Worm (Caenorhabditis elegans): ENCODE data around the gene hgrs-1.

hgrs-1 gene

DNA sequence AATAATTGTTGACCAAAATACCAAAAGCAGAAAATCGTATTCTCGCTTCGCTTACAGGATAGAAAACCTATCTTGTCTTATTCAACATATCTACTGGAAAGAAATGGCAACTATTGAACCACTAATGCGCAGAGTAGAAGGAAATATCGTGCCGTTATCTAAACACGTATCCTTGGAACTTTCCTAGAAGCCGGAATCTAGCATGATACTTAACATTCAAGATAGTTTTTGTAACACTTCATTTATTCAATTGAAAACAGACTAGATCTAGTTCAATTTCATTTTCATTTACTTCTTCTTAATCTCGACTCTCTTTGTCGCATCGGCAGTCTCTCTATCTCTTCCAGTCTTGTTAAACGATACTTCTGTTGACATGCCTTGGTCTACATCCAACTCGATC, 50.9 kb downstream of the hgrs-1 start:
- no peak for TF ChIP-seq snpc-1.3 (tag; optimal IDR thresholded peaks at IDR 0.05; ENCODE audit: insufficient read depth)
- TF ChIP-seq nhr-90 (tag; optimal IDR thresholded peaks at IDR 0.05) = peak; percentile 20

DNA sequence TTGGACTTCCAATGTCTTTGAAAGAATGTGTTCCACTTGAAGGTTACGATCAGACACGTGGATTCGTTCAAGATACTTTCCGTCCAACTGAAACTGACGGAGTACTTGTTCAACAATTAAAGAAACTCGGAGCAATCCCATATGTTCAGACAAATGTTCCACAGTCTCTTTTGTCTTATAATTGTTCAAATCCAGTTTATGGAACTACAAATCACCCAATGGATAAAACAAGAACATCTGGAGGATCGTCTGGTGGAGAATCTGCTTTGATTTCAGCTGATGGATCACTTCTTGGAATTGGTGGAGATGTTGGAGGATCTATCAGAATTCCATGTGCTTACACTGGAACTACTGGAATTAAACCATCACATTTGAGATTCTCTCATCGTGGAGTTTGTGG, 52.7 kb downstream of the hgrs-1 start:
- TF ChIP-seq hmg-1.2 (GFP tag; IDR thresholded peaks at IDR 0.05) (0 out of 2 replicates have a peak, but pooled peaks have one; percentile 10), sdz-38 (tag; optimal IDR thresholded peaks at IDR 0.05) (no peak), dpff-1 (tag; optimal IDR thresholded peaks at IDR 0.05) (no peak)

DNA sequence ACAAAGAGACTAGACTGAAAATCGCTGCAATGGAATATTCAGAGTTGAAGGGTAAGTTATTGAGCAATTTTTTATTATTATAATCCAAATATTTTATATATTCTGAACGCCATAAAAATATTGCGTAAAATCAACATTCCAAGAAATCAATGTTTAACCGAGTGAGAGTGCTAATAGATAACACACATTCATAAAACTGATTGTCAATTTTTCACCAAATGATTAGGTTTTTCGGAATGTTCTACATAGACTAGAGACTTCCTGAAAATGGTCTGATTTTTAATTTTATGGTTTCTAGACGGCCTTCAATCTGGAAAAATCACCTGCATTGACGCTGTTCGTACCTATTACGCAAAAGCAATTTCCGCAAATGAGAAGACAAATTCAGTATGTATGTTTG, 53.2 kb downstream of the hgrs-1 start:
- TF ChIP-seq ztf-22 (GFP tag; optimal IDR thresholded peaks at IDR 0.05) (no peak), nfyb-1 (GFP tag; IDR thresholded peaks at IDR 0.05) (0 out of 2 replicates have a peak, but pooled peaks have one; percentile 13), nhr-80 (tag; optimal IDR thresholded peaks at IDR 0.05) (peak; percentile 16)

DNA sequence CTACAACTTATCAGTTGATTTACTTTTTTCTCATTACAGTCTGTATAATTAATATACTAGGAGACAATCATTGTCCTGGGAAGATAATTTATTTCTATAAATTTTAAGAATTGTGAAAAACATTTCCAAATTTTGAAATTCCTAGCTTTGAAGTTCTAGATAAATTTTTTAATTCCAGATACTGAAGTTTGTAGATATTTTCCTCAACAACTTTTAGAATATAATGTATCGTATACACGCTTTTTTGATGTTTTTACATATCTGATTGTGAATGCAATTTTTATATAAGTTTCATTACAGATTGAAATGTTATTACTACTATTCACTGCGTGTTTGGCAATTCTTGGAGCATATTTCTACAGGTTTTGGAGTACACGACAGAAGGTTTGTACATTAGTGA, 53.7 kb downstream of the hgrs-1 start, which contains the start of gene faah-2:
Gene faah-2 (plus strand): TSS at position 301 of the 400 bp plus-strand sequence.
- no peak for TF ChIP-seq sea-2 (GFP tag; IDR thresholded peaks at IDR 0.05)
- no peak for TF ChIP-seq aptf-2 (GFP tag; conservative IDR thresholded peaks at IDR 0.05)
- no peak for TF ChIP-seq ceh-27 (GFP tag; optimal IDR thresholded peaks at IDR 0.05)
- TF ChIP-seq C17E4.6 (GFP tag; IDR thresholded peaks at IDR 0.05) = no peak
- no peak for TF ChIP-seq bed-2 (GFP tag; IDR thresholded peaks at IDR 0.05)
- TF ChIP-seq fkh-3 (tag; optimal IDR thresholded peaks at IDR 0.05) = no peak
- TF ChIP-seq ceh-79 (tag; optimal IDR thresholded peaks at IDR 0.05) = no peak
- TF ChIP-seq lir-1 (GFP tag; conservative IDR thresholded peaks at IDR 0.05) = no peak
- TF ChIP-seq madf-8 (GFP tag; conservative IDR thresholded peaks at IDR 0.05) = no peak
- TF ChIP-seq attf-6 (GFP tag; IDR thresholded peaks at IDR 0.05) = no peak
- no peak for TF ChIP-seq T07F8.4 (tag; optimal IDR thresholded peaks at IDR 0.05)
- no peak for TF ChIP-seq ztf-18 (tag; optimal IDR thresholded peaks at IDR 0.05)
- no peak for TF ChIP-seq Y95B8A.8 (GFP tag; IDR thresholded peaks at IDR 0.05)
- no peak for TF ChIP-seq akir-1 (GFP tag; optimal IDR thresholded peaks at IDR 0.05)
- no peak for TF ChIP-seq K11D2.4 (GFP tag; IDR thresholded peaks at IDR 0.05)
- TF ChIP-seq ceh-58 (GFP tag; IDR thresholded peaks at IDR 0.05) = no peak
- no peak for TF ChIP-seq die-1 (tag; optimal IDR thresholded peaks at IDR 0.05)

DNA sequence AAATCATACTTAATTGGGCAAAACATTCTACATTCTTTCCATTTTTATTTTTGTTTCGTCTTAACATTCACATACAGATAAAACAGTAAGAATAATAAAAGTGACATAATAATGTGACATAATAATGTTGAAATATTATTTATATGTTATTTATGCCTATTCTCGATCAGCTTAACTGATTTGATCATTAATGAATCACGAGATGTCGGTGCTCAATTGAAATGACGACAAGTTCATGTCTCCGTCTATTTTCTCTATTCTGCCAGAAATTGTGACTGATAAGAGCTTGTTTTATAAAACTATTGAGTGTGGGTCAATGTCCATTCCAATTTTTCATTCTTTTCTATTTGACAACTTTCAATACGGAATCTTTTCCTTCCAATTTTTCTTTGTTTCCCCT, 54.1 kb downstream of the hgrs-1 start:
- TF ChIP-seq efl-1 (GFP tag; optimal IDR thresholded peaks at IDR 0.05) (no peak), ekl-4 (GFP tag; IDR thresholded peaks at IDR 0.05) (no peak), nhr-80 (tag; optimal IDR thresholded peaks at IDR 0.05) (peak; percentile 78), mcd-1 (GFP tag; IDR thresholded peaks at IDR 0.05) (no peak), F55B11.4 (tag; optimal IDR thresholded peaks at IDR 0.05; ENCODE audit: borderline replicate concordance, insufficient read depth) (no peak), nhr-90 (tag; optimal IDR thresholded peaks at IDR 0.05) (no peak), sptf-2 (GFP tag; optimal IDR thresholded peaks at IDR 0.05) (no peak), cebp-1 (GFP tag; IDR thresholded peaks at IDR 0.05) (no peak), cebp-1 (tag; optimal IDR thresholded peaks at IDR 0.05) (peak; percentile 65), snpc-3.4 (tag; optimal IDR thresholded peaks at IDR 0.05) (no peak), hrde-1 (tag; optimal IDR thresholded peaks at IDR 0.05; ENCODE audit: borderline replicate concordance) (no peak), somi-1 (GFP tag; optimal IDR thresholded peaks at IDR 0.05) (no peak), F57A8.1 (GFP tag; optimal IDR thresholded peaks at IDR 0.05) (no peak), madf-3 (GFP tag; IDR thresholded peaks at IDR 0.05) (no peak), ets-4 (GFP tag; optimal IDR thresholded peaks at IDR 0.05) (no peak), tbp1 (GFP tag; optimal IDR thresholded peaks at IDR 0.05) (peak; percentile 2), sdz-38 (tag; optimal IDR thresholded peaks at IDR 0.05) (no peak), C17E4.6 (GFP tag; IDR thresholded peaks at IDR 0.05) (no peak), akir-1 (GFP tag; optimal IDR thresholded peaks at IDR 0.05) (no peak), T26A5.8 (tag; optimal IDR thresholded peaks at IDR 0.05) (no peak), bed-1 (GFP tag; IDR thresholded peaks at IDR 0.05) (no peak), ztf-3 (GFP tag; optimal IDR thresholded peaks at IDR 0.05) (no peak), mxl-1 (tag; optimal IDR thresholded peaks at IDR 0.05) (no peak)
